Worm (Caenorhabditis elegans) whole organism, L3 larva: ENCODE data around the gene D1053.4.

Experiments
- ZK546.5 ChIP-seq: sonication (generic microtip); optimal IDR thresholded peaks from 2 replicates; lab custom pipeline; 2017; ENCODE audit warnings: missing biosample characterization, missing genetic modification characterization
- ama-1 ChIP-seq: fragments of 150-350 bp; optimal IDR thresholded peaks from 2 replicates; lab custom pipeline; 2018
- ceh-82 ChIP-seq: fragments of 150-350 bp; optimal IDR thresholded peaks from 2 replicates; lab custom pipeline; 2014; ENCODE audit warnings: missing biosample characterization, missing genetic modification characterization
- elt-1 ChIP-seq: fragments of 150-350 bp; optimal IDR thresholded peaks from 2 replicates; lab custom pipeline; 2014; ENCODE audit warnings: missing biosample characterization, missing genetic modification characterization
- elt-2 ChIP-seq: sonication (generic microtip); optimal IDR thresholded peaks from 2 replicates; lab custom pipeline; 2016; ENCODE audit warnings: missing genetic modification reagents, mild to moderate bottlenecking, missing genetic modification characterization, missing compliant biosample characterization
- fkh-10 ChIP-seq: sonication (generic microtip); optimal IDR thresholded peaks from 2 replicates; lab custom pipeline; 2017; ENCODE audit warnings: missing biosample characterization, missing genetic modification reagents, missing genetic modification characterization
- nhr-12 ChIP-seq: fragments of 150-350 bp; optimal IDR thresholded peaks from 2 replicates; lab custom pipeline; 2014; ENCODE audit warnings: missing biosample characterization, missing genetic modification characterization
- nhr-77 ChIP-seq: fragments of 150-350 bp; optimal IDR thresholded peaks from 2 replicates; lab custom pipeline; 2014; ENCODE audit warnings: missing biosample characterization, missing genetic modification characterization
- pha-4 ChIP-seq: fragments of 150-350 bp; optimal IDR thresholded peaks from 2 replicates; lab custom pipeline; 2014; ENCODE audit warnings: missing biosample characterization, missing genetic modification reagents, missing genetic modification characterization
- snpc-4 ChIP-seq: fragments of 150-350 bp; optimal IDR thresholded peaks from 2 replicates; lab custom pipeline; 2014; ENCODE audit warnings: missing biosample characterization, missing genetic modification characterization
- unc-39 ChIP-seq: sonication (generic microtip); optimal IDR thresholded peaks from 4 replicates; lab custom pipeline; 2017; ENCODE audit warnings: missing biosample characterization, missing genetic modification characterization
- unc-62 ChIP-seq: fragments of 150-350 bp; sonication (generic microtip); optimal IDR thresholded peaks from 4 replicates; lab custom pipeline; 2014; ENCODE audit warnings: missing biosample characterization, missing genetic modification reagents, missing genetic modification characterization

- TF ChIP-seq snpc-4 (tag; lab: Kevin White, UChicago) = no peak
- no peak for TF ChIP-seq ZK546.5
- no peak for TF ChIP-seq pha-4 (tag; lab: Kevin White, UChicago)
- no peak for TF ChIP-seq nhr-12 (tag; lab: Kevin White, UChicago)
- TF ChIP-seq elt-1 (tag; lab: Kevin White, UChicago) = no peak
- no peak for TF ChIP-seq fkh-10 (GFP tag; lab: Kevin White, UChicago)
- no peak for TF ChIP-seq unc-62 (GFP tag; lab: Kevin White, UChicago)
- TF ChIP-seq elt-2 (tag; lab: Kevin White, UChicago) = no peak
- TF ChIP-seq ceh-82 (tag; lab: Kevin White, UChicago) = no peak
- TF ChIP-seq ama-1 (lab: Kevin White, UChicago) = no peak
- TF ChIP-seq unc-39 = no peak
- TF ChIP-seq nhr-77 = no peak
These were observed 29.6 kb upstream of the D1053.4 start for ce11 chrX:11753155-11753554.
